Fruit fly (Drosophila melanogaster) whole organism, embryonic: ENCODE data around the gene CG12995.
A peak's percentile ranks its signal among the peaks of the same experiment; 100 is the strongest.

Experiments
- ATbp ChIP-seq: fragments of 200-800 bp; sonication (Bioruptor generic); optimal IDR thresholded peaks from 2 replicates; lab custom pipeline; 2017; ENCODE audit warnings: missing biosample characterization, mild to moderate bottlenecking, missing genetic modification characterization, missing genetic modification reagents
- Abd-B ChIP-seq: fragments of 200-800 bp; sonication (Bioruptor generic); optimal IDR thresholded peaks from 2 replicates; lab custom pipeline; 2018; ENCODE audit warnings: missing biosample characterization, mild to moderate bottlenecking, missing genetic modification characterization, moderate library complexity
- CG11247 ChIP-seq: fragments of 200-800 bp; sonication (Bioruptor generic); IDR thresholded peaks from 2 replicates; pipeline ENCODE4 v1.3.6; 2022; ENCODE audit warnings: missing biosample characterization, missing genetic modification characterization
- CG11560 ChIP-seq: fragments of 200-800 bp; sonication (Bioruptor generic); IDR thresholded peaks from 3 replicates; pipeline ENCODE4 v1.3.6; 2022; ENCODE audit warnings: missing biosample characterization, missing genetic modification characterization
- CG12299 ChIP-seq: fragments of 200-800 bp; sonication (Bioruptor generic); optimal IDR thresholded peaks from 2 replicates; lab custom pipeline; 2018; ENCODE audit warnings: missing biosample characterization, mild to moderate bottlenecking, missing genetic modification characterization
- CG1233 ChIP-seq: fragments of 200-800 bp; sonication (Bioruptor generic); optimal IDR thresholded peaks from 4 replicates; lab custom pipeline; 2018; ENCODE audit warnings: missing biosample characterization, mild to moderate bottlenecking, missing genetic modification characterization
- CG12942 ChIP-seq: fragments of 200-800 bp; sonication (Bioruptor generic); optimal IDR thresholded peaks from 3 replicates; lab custom pipeline; 2016; ENCODE audit warnings: missing biosample characterization, missing genetic modification characterization
- CG1603 ChIP-seq: fragments of 200-800 bp; sonication (Bioruptor generic); optimal IDR thresholded peaks from 2 replicates; lab custom pipeline; 2019; ENCODE audit warnings: missing biosample characterization, mild to moderate bottlenecking, missing genetic modification characterization, moderate library complexity
- CG16813 ChIP-seq: fragments of 200-800 bp; sonication (Bioruptor generic); IDR thresholded peaks from 3 replicates; pipeline ENCODE4 v1.3.6; 2022; ENCODE audit warnings: missing biosample characterization, missing genetic modification characterization; ENCODE audit not compliant: partially characterized antibody
- CG17385 ChIP-seq: fragments of 200-800 bp; sonication (Bioruptor generic); optimal IDR thresholded peaks from 3 replicates; lab custom pipeline; 2018; ENCODE audit warnings: missing biosample characterization, mild to moderate bottlenecking, missing genetic modification characterization
- CG17829 ChIP-seq: fragments of 200-800 bp; optimal IDR thresholded peaks from 2 replicates; lab custom pipeline; 2019; ENCODE audit warnings: missing biosample characterization, mild to moderate bottlenecking, missing genetic modification characterization, moderate library complexity
- CG1792 ChIP-seq: fragments of 200-800 bp; sonication (Bioruptor generic); optimal IDR thresholded peaks from 2 replicates; lab custom pipeline; 2016; ENCODE audit warnings: missing biosample characterization, missing genetic modification characterization
- CG18619 ChIP-seq: fragments of 200-800 bp; sonication (Bioruptor generic); optimal IDR thresholded peaks from 3 replicates; lab custom pipeline; 2017; ENCODE audit warnings: missing biosample characterization, mild to moderate bottlenecking, missing genetic modification characterization
- CG2120 ChIP-seq: fragments of 200-800 bp; sonication (Bioruptor generic); optimal IDR thresholded peaks from 3 replicates; lab custom pipeline; 2016; ENCODE audit warnings: missing biosample characterization, missing genetic modification characterization
- CG7839 ChIP-seq: fragments of 200-800 bp; sonication (Bioruptor generic); optimal IDR thresholded peaks from 3 replicates; lab custom pipeline; 2018; ENCODE audit warnings: missing biosample characterization, mild to moderate bottlenecking, missing genetic modification characterization, moderate library complexity
- CG8290 ChIP-seq, 3 experiments: fragments of 200-800 bp; sonication (Bioruptor generic); optimal IDR thresholded peaks; 2 replicates each; lab custom pipeline; 2016 to 2019; ENCODE audit warnings: missing biosample characterization in 3 of 3, missing genetic modification characterization in 3 of 3, mild to moderate bottlenecking in 2 of 3, moderate library complexity in 1 of 3
- CG9817 ChIP-seq: fragments of 200-800 bp; sonication (Bioruptor generic); optimal IDR thresholded peaks from 2 replicates; lab custom pipeline; 2018; ENCODE audit warnings: missing biosample characterization, mild to moderate bottlenecking, missing genetic modification characterization, moderate library complexity
- CG9876 ChIP-seq: fragments of 200-800 bp; sonication (Bioruptor generic); optimal IDR thresholded peaks from 2 replicates; lab custom pipeline; 2016; ENCODE audit warnings: missing biosample characterization, missing genetic modification characterization
- CG9932 ChIP-seq: fragments of 200-800 bp; sonication (Bioruptor generic); IDR thresholded peaks from 2 replicates; pipeline ENCODE4 v1.3.6; 2022; ENCODE audit warnings: missing biosample characterization, missing genetic modification characterization
- CoRest ChIP-seq: fragments of 200-800 bp; sonication (Bioruptor generic); optimal IDR thresholded peaks from 3 replicates; lab custom pipeline; 2018; ENCODE audit warnings: missing biosample characterization, mild to moderate bottlenecking, missing genetic modification characterization, moderate library complexity
- Nf-YC ChIP-seq: fragments of 200-800 bp; optimal IDR thresholded peaks from 3 replicates; lab custom pipeline; 2019; ENCODE audit warnings: missing biosample characterization, mild to moderate bottlenecking, missing genetic modification characterization, moderate library complexity
- Sox100B ChIP-seq: fragments of 200-800 bp; sonication (Bioruptor generic); optimal IDR thresholded peaks from 3 replicates; lab custom pipeline; 2018; ENCODE audit warnings: missing biosample characterization, mild to moderate bottlenecking, missing genetic modification characterization
- Xrp1 ChIP-seq: fragments of 200-800 bp; sonication (Bioruptor generic); IDR thresholded peaks from 2 replicates; pipeline ENCODE4 v1.3.6; 2022; ENCODE audit warnings: missing biosample characterization, missing genetic modification characterization
- ab ChIP-seq: fragments of 200-800 bp; sonication (Bioruptor generic); optimal IDR thresholded peaks from 2 replicates; lab custom pipeline; 2016; ENCODE audit warnings: missing biosample characterization, missing genetic modification characterization
- aop ChIP-seq: fragments of 200-800 bp; sonication (Bioruptor generic); IDR thresholded peaks from 2 replicates; pipeline ENCODE4 v1.3.6; 2022; ENCODE audit warnings: missing biosample characterization, missing genetic modification characterization
- bbx ChIP-seq: fragments of 200-800 bp; sonication (Bioruptor generic); IDR thresholded peaks from 2 replicates; pipeline ENCODE4 v1.3.6; 2022; ENCODE audit warnings: missing biosample characterization, missing genetic modification characterization; ENCODE audit not compliant: partially characterized antibody
- bcd ChIP-seq: fragments of 200-800 bp; sonication (Bioruptor generic); optimal IDR thresholded peaks from 2 replicates; lab custom pipeline; 2017; ENCODE audit warnings: missing biosample characterization, mild to moderate bottlenecking, missing genetic modification characterization
- btn ChIP-seq: fragments of 200-800 bp; sonication (Bioruptor generic); optimal IDR thresholded peaks from 2 replicates; lab custom pipeline; 2016; ENCODE audit warnings: missing biosample characterization, missing genetic modification characterization
- caup ChIP-seq: fragments of 200-800 bp; sonication (Bioruptor generic); optimal IDR thresholded peaks from 3 replicates; lab custom pipeline; 2017; ENCODE audit warnings: missing biosample characterization, mild to moderate bottlenecking, missing genetic modification characterization, moderate library complexity; ENCODE audit not compliant: severe bottlenecking
- chif ChIP-seq, 2 experiments: fragments of 200-800 bp; sonication (Bioruptor generic); optimal IDR thresholded peaks; 3 replicates each; lab custom pipeline; 2016; ENCODE audit warnings: missing biosample characterization in 2 of 2, missing genetic modification characterization in 2 of 2
- crc ChIP-seq: fragments of 200-800 bp; sonication (Bioruptor generic); optimal IDR thresholded peaks from 2 replicates; lab custom pipeline; 2016; ENCODE audit warnings: missing biosample characterization, missing genetic modification characterization
- danr ChIP-seq: fragments of 200-800 bp; sonication (Bioruptor generic); IDR thresholded peaks from 2 replicates; pipeline ENCODE4 v1.3.6; 2022; ENCODE audit warnings: missing biosample characterization, missing genetic modification characterization
- dati ChIP-seq: fragments of 200-800 bp; sonication (Bioruptor generic); IDR thresholded peaks from 2 replicates; pipeline ENCODE4 v1.3.6; 2022; ENCODE audit warnings: missing biosample characterization, missing genetic modification characterization
- dimm ChIP-seq: fragments of 200-800 bp; sonication (Bioruptor generic); IDR thresholded peaks from 2 replicates; pipeline ENCODE4 v1.3.6; 2022; ENCODE audit warnings: missing biosample characterization, missing genetic modification characterization
- dpn ChIP-seq, 2 experiments: fragments of 200-800 bp; sonication (Bioruptor generic); optimal IDR thresholded peaks; 3 replicates each; lab custom pipeline; 2016; ENCODE audit warnings: missing biosample characterization in 2 of 2, missing genetic modification characterization in 2 of 2
- gcm ChIP-seq: fragments of 200-800 bp; sonication (Bioruptor generic); optimal IDR thresholded peaks from 2 replicates; lab custom pipeline; 2019; ENCODE audit warnings: missing biosample characterization, mild to moderate bottlenecking, missing genetic modification characterization, moderate library complexity
- gem ChIP-seq: fragments of 200-800 bp; sonication (Bioruptor generic); optimal IDR thresholded peaks from 2 replicates; lab custom pipeline; 2019; ENCODE audit warnings: missing biosample characterization, mild to moderate bottlenecking, missing genetic modification characterization, moderate library complexity
- gfzf ChIP-seq: fragments of 200-800 bp; sonication (Bioruptor generic); optimal IDR thresholded peaks from 2 replicates; lab custom pipeline; 2016; ENCODE audit warnings: missing biosample characterization, mild to moderate bottlenecking, missing genetic modification characterization, moderate library complexity
- h ChIP-seq: fragments of >200 bp; optimal IDR thresholded peaks from 2 replicates; lab custom pipeline; 2017
- lilli ChIP-seq: fragments of 200-800 bp; sonication (Bioruptor generic); optimal IDR thresholded peaks from 3 replicates; lab custom pipeline; 2016; ENCODE audit warnings: missing biosample characterization, missing genetic modification characterization
- mld ChIP-seq: fragments of 200-800 bp; sonication (Bioruptor generic); IDR thresholded peaks from 3 replicates; pipeline ENCODE4 v1.3.6; 2022; ENCODE audit warnings: missing biosample characterization, missing genetic modification characterization; ENCODE audit not compliant: partially characterized antibody
- pfk ChIP-seq: fragments of 200-800 bp; sonication (Bioruptor generic); optimal IDR thresholded peaks from 2 replicates; lab custom pipeline; 2018; ENCODE audit warnings: missing biosample characterization, mild to moderate bottlenecking, missing genetic modification characterization, moderate library complexity
- phol ChIP-seq: fragments of 200-800 bp; sonication (Bioruptor generic); optimal IDR thresholded peaks from 3 replicates; lab custom pipeline; 2018; ENCODE audit warnings: missing biosample characterization, mild to moderate bottlenecking, missing genetic modification characterization, moderate library complexity
- pita ChIP-seq: fragments of 200-800 bp; sonication (Bioruptor generic); optimal IDR thresholded peaks from 2 replicates; lab custom pipeline; 2017; ENCODE audit warnings: missing biosample characterization, mild to moderate bottlenecking, missing genetic modification characterization
- prd ChIP-seq, 3 experiments: fragments of >200 bp in 2 of 3; fragments of 200-800 bp in 1 of 3; sonication (Bioruptor generic) in 1 of 3; optimal IDR thresholded peaks in 2 of 3; IDR thresholded peaks in 1 of 3; 2 replicates in 2 of 3; 3 replicates in 1 of 3; pipeline versions ENCODE4 v1.3.6 to Lab custom; 2017 to 2022; ENCODE audit warnings: missing biosample characterization in 1 of 3, missing genetic modification characterization in 1 of 3
- rib ChIP-seq: fragments of 200-800 bp; sonication (Bioruptor generic); IDR thresholded peaks from 2 replicates; pipeline ENCODE4 v1.3.6; 2022; ENCODE audit warnings: missing biosample characterization, missing genetic modification characterization
- slp2 ChIP-seq: fragments of 200-800 bp; sonication (Bioruptor generic); optimal IDR thresholded peaks from 2 replicates; lab custom pipeline; 2016; ENCODE audit warnings: missing biosample characterization, missing genetic modification characterization
- tap ChIP-seq: fragments of 200-800 bp; optimal IDR thresholded peaks from 3 replicates; lab custom pipeline; 2019; ENCODE audit warnings: missing biosample characterization, mild to moderate bottlenecking, missing genetic modification characterization, moderate library complexity
- tna ChIP-seq: fragments of 200-800 bp; sonication (Bioruptor generic); IDR thresholded peaks from 2 replicates; pipeline ENCODE4 v1.3.6; 2022; ENCODE audit warnings: missing biosample characterization, missing genetic modification characterization; ENCODE audit not compliant: partially characterized antibody

Gene CG12995

dm6 chrX:17176542-17176941, 33.3 kb downstream of the CG12995 start (continued):
- TF ChIP-seq prd (optimal IDR thresholded peaks at IDR 0.05; lab: Kevin White, UChicago), result no peak
- TF ChIP-seq prd (GFP tag; IDR thresholded peaks at IDR 0.05; lab: Robert Waterston, UW), result peak; percentile 52; the same call in 2 of the 3 replicates
- TF ChIP-seq gem, result peak; percentile 70
- TF ChIP-seq CG1233 (GFP tag; lab: Kevin White, UChicago), result peak; percentile 43
- peak; percentile 25 for TF ChIP-seq Abd-B (GFP tag; lab: Kevin White, UChicago)
- TF ChIP-seq btn (GFP tag; lab: Kevin White, UChicago), result no peak
- TF ChIP-seq CG11560, result no peak
- no peak for TF ChIP-seq tna (GFP tag; lab: Robert Waterston, UW)
- TF ChIP-seq ab (GFP tag; lab: Kevin White, UChicago), result no peak
- TF ChIP-seq dpn (GFP tag; optimal IDR thresholded peaks at IDR 0.05; lab: Kevin White, UChicago), result peak; percentile 41 to 50
- TF ChIP-seq rib (GFP tag; lab: Robert Waterston, UW), result no peak
- peak; percentile 46 for TF ChIP-seq slp2 (GFP tag; lab: Kevin White, UChicago)
- no peak for TF ChIP-seq h
- peak; percentile 24 for TF ChIP-seq caup
- TF ChIP-seq crc, result no peak
- TF ChIP-seq CG17829 (tag; lab: Kevin White, UChicago), result peak; percentile 17
- peak; percentile 30 for TF ChIP-seq CG17385 (GFP tag; lab: Kevin White, UChicago)
- peak; percentile 29 for TF ChIP-seq tap (tag; lab: Kevin White, UChicago)
- no peak for TF ChIP-seq dimm (GFP tag; lab: Robert Waterston, UW)
- TF ChIP-seq CG1603 (tag; lab: Kevin White, UChicago), result peak; percentile 30
- TF ChIP-seq gcm, result no peak
- TF ChIP-seq pfk, result no peak
- peak; percentile 62 for TF ChIP-seq CG7839 (tag; lab: Kevin White, UChicago)
- 0 out of 2 replicates have a peak, but pooled peaks have one; percentile 6 for TF ChIP-seq danr (GFP tag; lab: Robert Waterston, UW)
- TF ChIP-seq CG8290 (GFP tag; optimal IDR thresholded peaks at IDR 0.05; lab: Kevin White, UChicago), result no peak
- peak in 1 of 2 experiments; percentile 47 for TF ChIP-seq CG8290 (tag; optimal IDR thresholded peaks at IDR 0.05; lab: Kevin White, UChicago)
- peak; percentile 5 for TF ChIP-seq CG12942 (GFP tag; lab: Kevin White, UChicago)
- peak; percentile 34 for TF ChIP-seq bcd (GFP tag; lab: Kevin White, UChicago)
- peak; percentile 57 for TF ChIP-seq Sox100B
- TF ChIP-seq Xrp1, result peak; percentile 67; the same call in 1 of the 2 replicates
- TF ChIP-seq ATbp (GFP tag; lab: Kevin White, UChicago), result peak; percentile 16
- TF ChIP-seq CG9932 (GFP tag; lab: Robert Waterston, UW), result peak; percentile 62
- no peak for TF ChIP-seq mld (GFP tag; lab: Robert Waterston, UW)
- TF ChIP-seq, all 482 proteins: peak for 207

DNA sequence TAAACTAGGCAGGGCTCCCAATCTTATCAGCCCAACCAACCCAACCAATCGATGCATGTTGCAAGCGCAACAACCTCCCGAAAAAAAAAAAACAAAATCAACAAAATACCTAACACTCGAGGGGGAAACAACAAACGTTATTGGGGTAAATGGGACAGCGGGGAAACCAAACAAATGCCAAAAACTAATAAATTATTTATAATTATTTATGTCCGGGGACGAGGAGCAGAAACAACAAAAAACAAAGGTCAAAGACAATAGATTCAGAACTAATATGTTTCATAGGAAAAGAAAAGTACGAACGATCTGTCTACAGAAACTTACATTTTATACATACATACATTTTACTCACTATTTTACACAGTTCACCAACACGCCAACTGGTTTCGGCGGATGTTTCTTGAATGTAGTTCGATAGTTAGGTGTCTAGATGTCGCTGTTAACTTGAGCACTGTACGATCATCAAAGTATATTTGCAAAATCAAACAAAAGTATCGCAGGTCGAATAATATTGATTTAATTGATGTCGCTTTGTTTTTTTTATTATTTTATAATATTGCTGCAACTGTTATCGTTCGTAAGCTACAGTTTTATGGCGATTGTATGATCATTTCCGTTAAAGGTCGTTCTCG, 34.1 kb downstream of the CG12995 start:
- TF ChIP-seq CG9876 (GFP tag; lab: Kevin White, UChicago) (peak; percentile 19), Nf-YC (tag; lab: Kevin White, UChicago) (peak; percentile 13), pfk (no peak), CG2120 (GFP tag; lab: Kevin White, UChicago) (peak; percentile 35), aop (no peak), lilli (GFP tag; lab: Kevin White, UChicago) (peak; percentile 46), CG11247 (GFP tag; lab: Robert Waterston, UW) (peak; percentile 54), pita (GFP tag; lab: Kevin White, UChicago) (peak; percentile 53), dati (GFP tag; lab: Robert Waterston, UW) (no peak), bbx (GFP tag; lab: Robert Waterston, UW) (peak; percentile 42; the same call in 1 of the 2 replicates), CG1792 (no peak), CG16813 (peak; percentile 51; the same call in 1 of the 3 replicates), CG18619 (GFP tag; lab: Kevin White, UChicago) (no peak), CoRest (tag; lab: Kevin White, UChicago) (peak; percentile 50), gfzf (GFP tag; lab: Kevin White, UChicago) (peak; percentile 8), phol (tag; lab: Kevin White, UChicago) (no peak), CG12299 (no peak), chif (GFP tag; optimal IDR thresholded peaks at IDR 0.05; lab: Kevin White, UChicago) (peak in 1 of 2 experiments; percentile 50), dpn (GFP tag; optimal IDR thresholded peaks at IDR 0.05; lab: Kevin White, UChicago) (peak; percentile 14 to 35), CG9817 (peak; percentile 42)
